Fruit fly (Drosophila melanogaster) whole organism, wandering third instar larva: Measurements from ENCODE around the gene CG14400.

Experiments used
- Abd-B ChIP-seq: fragments of >200 bp; optimal IDR thresholded peaks from 2 replicates; lab custom pipeline; 2017; ENCODE audit warnings: missing biosample characterization, missing genetic modification characterization
- CG32264 ChIP-seq: fragments of 200-800 bp; sonication (Bioruptor generic); optimal IDR thresholded peaks from 2 replicates; lab custom pipeline; 2016; ENCODE audit warnings: missing biosample characterization, missing genetic modification characterization
- CG9705 ChIP-seq: fragments of 200-800 bp; sonication (Bioruptor generic); optimal IDR thresholded peaks from 2 replicates; lab custom pipeline; 2018; ENCODE audit warnings: missing biosample characterization, mild to moderate bottlenecking, missing genetic modification characterization
- CrebA ChIP-seq: fragments of 200-800 bp; sonication (Bioruptor generic); optimal IDR thresholded peaks from 2 replicates; lab custom pipeline; 2016; ENCODE audit warnings: missing biosample characterization, mild to moderate bottlenecking, missing genetic modification characterization, borderline replicate concordance
- Dfd ChIP-seq: fragments of >200 bp; optimal IDR thresholded peaks from 2 replicates; lab custom pipeline; 2017; ENCODE audit warnings: missing biosample characterization, missing genetic modification characterization
- Dif ChIP-seq: fragments of 200-275, 200-300 bp; sonication (Bioruptor generic); optimal IDR thresholded peaks from 2 replicates; lab custom pipeline; 2018; ENCODE audit warnings: missing biosample characterization, missing genetic modification characterization; ENCODE audit not compliant: partially characterized antibody
- GATAd ChIP-seq: sonication (Bioruptor generic); optimal IDR thresholded peaks from 2 replicates; lab custom pipeline; 2016; ENCODE audit warnings: missing biosample characterization, missing genetic modification characterization
- HLH106 ChIP-seq: fragments of 200-800 bp; optimal IDR thresholded peaks from 3 replicates; lab custom pipeline; 2019; ENCODE audit warnings: missing biosample characterization, mild to moderate bottlenecking, missing genetic modification characterization, moderate library complexity
- Hnf4 ChIP-seq: fragments of 200-800 bp; sonication (Bioruptor generic); optimal IDR thresholded peaks from 2 replicates; lab custom pipeline; 2016; ENCODE audit warnings: missing biosample characterization, mild to moderate bottlenecking, missing genetic modification characterization
- Hr78 ChIP-seq: fragments of >200 bp; optimal IDR thresholded peaks from 2 replicates; lab custom pipeline; 2017; ENCODE audit warnings: missing biosample characterization, missing genetic modification characterization
- Hr83 ChIP-seq: fragments of 200-300 bp; sonication (Bioruptor generic); optimal IDR thresholded peaks from 2 replicates; lab custom pipeline; 2016; ENCODE audit warnings: missing biosample characterization, mild to moderate bottlenecking, missing genetic modification characterization, moderate library complexity; ENCODE audit not compliant: poor library complexity, severe bottlenecking
- Jra ChIP-seq: sonication (Bioruptor generic); optimal IDR thresholded peaks from 2 replicates; lab custom pipeline; 2016; ENCODE audit warnings: missing biosample characterization, missing genetic modification characterization
- Mio ChIP-seq: sonication (Bioruptor generic); optimal IDR thresholded peaks from 2 replicates; lab custom pipeline; 2016; ENCODE audit warnings: missing biosample characterization, missing genetic modification characterization
- Myc ChIP-seq: fragments of >200 bp; optimal IDR thresholded peaks from 2 replicates; lab custom pipeline; 2017
- N ChIP-seq: fragments of >200 bp; optimal IDR thresholded peaks from 2 replicates; lab custom pipeline; 2018; ENCODE audit warnings: missing biosample characterization, missing external identifiers, missing genetic modification characterization
- OdsH ChIP-seq: fragments of 200-800 bp; sonication (Bioruptor generic); optimal IDR thresholded peaks from 2 replicates; lab custom pipeline; 2016; ENCODE audit warnings: missing biosample characterization, mild to moderate bottlenecking, missing genetic modification characterization
- Rel ChIP-seq, 2 experiments: fragments of 200-800 bp; sonication (Bioruptor generic) in 1 of 2; optimal IDR thresholded peaks; 2 replicates in 1 of 2; 3 replicates in 1 of 2; lab custom pipeline; 2016 to 2019; ENCODE audit warnings: mild to moderate bottlenecking in 2 of 2, missing biosample characterization in 2 of 2, missing genetic modification characterization in 2 of 2, moderate library complexity in 1 of 2
- Sp1 ChIP-seq: fragments of 200-800 bp; sonication (Bioruptor generic); optimal IDR thresholded peaks from 3 replicates; lab custom pipeline; 2019; ENCODE audit warnings: missing biosample characterization, mild to moderate bottlenecking, missing genetic modification characterization, moderate library complexity
- Vsx2 ChIP-seq: fragments of 200-300, 225-300 bp; sonication (Bioruptor generic); optimal IDR thresholded peaks from 2 replicates; lab custom pipeline; 2018; ENCODE audit warnings: missing biosample characterization, missing genetic modification characterization; ENCODE audit not compliant: partially characterized antibody
- br ChIP-seq: fragments of 200-800 bp; sonication (Bioruptor generic); optimal IDR thresholded peaks from 2 replicates; lab custom pipeline; 2016; ENCODE audit warnings: missing biosample characterization, missing genetic modification characterization
- brk ChIP-seq: fragments of 200-800 bp; sonication (Bioruptor generic); optimal IDR thresholded peaks from 2 replicates; lab custom pipeline; 2016; ENCODE audit warnings: missing biosample characterization, mild to moderate bottlenecking, missing genetic modification characterization
- dl ChIP-seq, 2 experiments: fragments of 175-275, 200-275 bp in 1 of 2; fragments of 200-275 bp in 1 of 2; sonication (Bioruptor generic); optimal IDR thresholded peaks; lab custom pipeline; 2018; ENCODE audit warnings: mild to moderate bottlenecking in 2 of 2, missing biosample characterization in 2 of 2, missing genetic modification characterization in 2 of 2, moderate library complexity in 2 of 2; ENCODE audit not compliant: partially characterized antibody in 2 of 2, insufficient read depth in 1 of 2
- dmrt93B ChIP-seq: fragments of 200-800 bp; sonication (Bioruptor generic); optimal IDR thresholded peaks from 2 replicates; lab custom pipeline; 2018; ENCODE audit warnings: missing biosample characterization, mild to moderate bottlenecking, missing genetic modification characterization
- dsf ChIP-seq: sonication (Bioruptor generic); optimal IDR thresholded peaks from 2 replicates; lab custom pipeline; 2016; ENCODE audit warnings: missing biosample characterization, missing genetic modification characterization, borderline replicate concordance
- ey ChIP-seq: fragments of 200-800 bp; sonication (Bioruptor generic); optimal IDR thresholded peaks from 2 replicates; lab custom pipeline; 2016; ENCODE audit warnings: missing biosample characterization, missing genetic modification characterization
- foxo ChIP-seq, 2 experiments: fragments of 200-800 bp; sonication (Bioruptor generic); optimal IDR thresholded peaks; 2 replicates in 1 of 2; 3 replicates in 1 of 2; lab custom pipeline; 2016 to 2017; ENCODE audit warnings: missing biosample characterization in 2 of 2, missing genetic modification characterization in 2 of 2
- fru ChIP-seq: fragments of 200-800 bp; sonication (Bioruptor generic); optimal IDR thresholded peaks from 3 replicates; lab custom pipeline; 2016; ENCODE audit warnings: missing biosample characterization, mild to moderate bottlenecking, missing genetic modification characterization
- h ChIP-seq: fragments of 200-800 bp; sonication (Bioruptor generic); optimal IDR thresholded peaks from 3 replicates; lab custom pipeline; 2016; ENCODE audit warnings: missing biosample characterization, mild to moderate bottlenecking, missing genetic modification characterization
- jim ChIP-seq: fragments of 175-275, 200-325 bp; sonication (Bioruptor generic); optimal IDR thresholded peaks from 2 replicates; lab custom pipeline; 2016; ENCODE audit warnings: missing biosample characterization, mild to moderate bottlenecking, missing genetic modification characterization
- lola ChIP-seq: fragments of >200 bp; optimal IDR thresholded peaks from 2 replicates; lab custom pipeline; 2017; ENCODE audit warnings: missing biosample characterization, missing genetic modification characterization
- pan ChIP-seq: fragments of >200 bp; optimal IDR thresholded peaks from 2 replicates; lab custom pipeline; 2017
- psq ChIP-seq: fragments of 200-800 bp; sonication (Bioruptor generic); optimal IDR thresholded peaks from 3 replicates; lab custom pipeline; 2017; ENCODE audit warnings: missing biosample characterization, mild to moderate bottlenecking, missing genetic modification characterization, moderate library complexity
- rgr ChIP-seq: fragments of 200-800 bp; sonication (Bioruptor generic); optimal IDR thresholded peaks from 3 replicates; lab custom pipeline; 2016; ENCODE audit warnings: missing biosample characterization, mild to moderate bottlenecking, missing genetic modification characterization
- sage ChIP-seq: fragments of 200-800 bp; sonication (Bioruptor generic); optimal IDR thresholded peaks from 2 replicates; lab custom pipeline; 2016; ENCODE audit warnings: missing biosample characterization, mild to moderate bottlenecking, missing genetic modification characterization
- sv ChIP-seq: fragments of 200-800 bp; sonication (Bioruptor generic); optimal IDR thresholded peaks from 3 replicates; lab custom pipeline; 2016; ENCODE audit warnings: missing biosample characterization, missing genetic modification characterization
- tai ChIP-seq: sonication (Bioruptor generic); optimal IDR thresholded peaks from 2 replicates; lab custom pipeline; 2016; ENCODE audit warnings: missing biosample characterization, missing genetic modification characterization
- usp ChIP-seq: fragments of >200 bp; optimal IDR thresholded peaks from 2 replicates; lab custom pipeline; 2017; ENCODE audit warnings: missing biosample characterization, missing genetic modification characterization
- woc ChIP-seq: sonication (Bioruptor generic); optimal IDR thresholded peaks from 2 replicates; lab custom pipeline; 2016; ENCODE audit warnings: missing biosample characterization, mild to moderate bottlenecking, missing genetic modification characterization

Gene CG14400

dm6 chr2L:20829755-20830396 lies 27.8 kb downstream of the CG14400 start:
- TF ChIP-seq GATAd (no peak), OdsH (GFP tag; lab: Kevin White, UChicago) (peak; percentile 52), Hr78 (GFP tag; lab: Kevin White, UChicago) (no peak), Mio (GFP tag; lab: Kevin White, UChicago) (no peak), br (GFP tag; lab: Kevin White, UChicago) (peak; percentile 35), N (GFP tag; lab: Kevin White, UChicago) (no peak), foxo (GFP tag; optimal IDR thresholded peaks at IDR 0.05; lab: Kevin White, UChicago) (peak in 1 of 2 experiments; percentile 49), Myc (no peak), Vsx2 (GFP tag; lab: Kevin White, UChicago) (no peak), CG32264 (no peak), brk (GFP tag; lab: Kevin White, UChicago) (peak; percentile 55), lola (GFP tag; lab: Kevin White, UChicago) (no peak), woc (GFP tag; lab: Kevin White, UChicago) (no peak), Rel (GFP tag; optimal IDR thresholded peaks at IDR 0.05; lab: Kevin White, UChicago) (no peak), Rel (tag; optimal IDR thresholded peaks at IDR 0.05; lab: Kevin White, UChicago) (peak; percentile 94), sage (GFP tag; lab: Kevin White, UChicago) (peak; percentile 56), Hr83 (GFP tag; lab: Kevin White, UChicago) (peak; percentile 38), ey (GFP tag; lab: Kevin White, UChicago) (peak; percentile 0), CG9705 (GFP tag; lab: Kevin White, UChicago) (no peak), usp (GFP tag; lab: Kevin White, UChicago) (no peak), Dfd (GFP tag; lab: Kevin White, UChicago) (no peak), HLH106 (peak; percentile 39), dsf (GFP tag; lab: Kevin White, UChicago) (no peak), Jra (GFP tag; lab: Kevin White, UChicago) (no peak), tai (GFP tag; lab: Kevin White, UChicago) (no peak), rgr (GFP tag; lab: Kevin White, UChicago) (peak; percentile 25), h (GFP tag; lab: Kevin White, UChicago) (peak; percentile 70), Abd-B (GFP tag; lab: Kevin White, UChicago) (no peak), Sp1 (no peak), pan (lab: Kevin White, UChicago) (no peak), sv (no peak), dmrt93B (no peak), jim (no peak), fru (GFP tag; lab: Kevin White, UChicago) (peak; percentile 27), Dif (GFP tag; lab: Kevin White, UChicago) (peak; percentile 0), psq (no peak), CrebA (GFP tag; lab: Kevin White, UChicago) (no peak), Hnf4 (peak; percentile 22), dl (GFP tag; optimal IDR thresholded peaks at IDR 0.05; lab: Kevin White, UChicago; ENCODE audit: insufficient read depth in 1 of 2, partially characterized antibody in 2 of 2) (no peak)

- peak; percentile 1 for TF ChIP-seq Dif (GFP tag; lab: Kevin White, UChicago)
- no peak for TF ChIP-seq tai (GFP tag; lab: Kevin White, UChicago)
- TF ChIP-seq, all 38 proteins: peak for 1
Measured at dm6 chr2L:20829309-20829708, 28.4 kb downstream of the CG14400 start, which contains the start of gene CG31673. TSS of gene CG31673 (plus strand) at chr2L:20829609.

dm6 chr2L:20828701-20829100 lies 29.0 kb downstream of the CG14400 start:
- no peak for TF ChIP-seq Rel (GFP tag; optimal IDR thresholded peaks at IDR 0.05; lab: Kevin White, UChicago)
- no peak for TF ChIP-seq Rel (tag; optimal IDR thresholded peaks at IDR 0.05; lab: Kevin White, UChicago)
- TF ChIP-seq brk (GFP tag; lab: Kevin White, UChicago): no peak
- TF ChIP-seq Vsx2 (GFP tag; lab: Kevin White, UChicago): no peak
- no peak for TF ChIP-seq CG32264
- TF ChIP-seq Hr78 (GFP tag; lab: Kevin White, UChicago): no peak
- no peak for TF ChIP-seq Mio (GFP tag; lab: Kevin White, UChicago)
- TF ChIP-seq CG9705 (GFP tag; lab: Kevin White, UChicago): no peak
- no peak for TF ChIP-seq fru (GFP tag; lab: Kevin White, UChicago)
- no peak for TF ChIP-seq foxo (GFP tag; optimal IDR thresholded peaks at IDR 0.05; lab: Kevin White, UChicago)
- TF ChIP-seq usp (GFP tag; lab: Kevin White, UChicago): no peak
